Fruit fly (Drosophila melanogaster) whole organism, embryonic: ENCODE data around the gene Sidpn.

Experiments
- Atf-2 ChIP-seq: fragments of 200-800 bp; sonication (Bioruptor generic); optimal IDR thresholded peaks from 2 replicates; lab custom pipeline; 2016; ENCODE audit warnings: missing biosample characterization, missing genetic modification characterization
- Bgb ChIP-seq: fragments of 200-800 bp; sonication (Bioruptor generic); IDR thresholded peaks from 2 replicates; pipeline ENCODE4 v1.3.6; 2022; ENCODE audit warnings: missing biosample characterization, missing genetic modification characterization; ENCODE audit not compliant: partially characterized antibody
- Blimp-1 ChIP-seq: fragments of 200-800 bp; sonication (Bioruptor generic); optimal IDR thresholded peaks from 3 replicates; lab custom pipeline; 2018; ENCODE audit warnings: missing biosample characterization, missing genetic modification characterization, mild to moderate bottlenecking, moderate library complexity, missing genetic modification reagents
- CG10321 ChIP-seq: fragments of 200-800 bp; sonication (Bioruptor generic); IDR thresholded peaks from 2 replicates; pipeline ENCODE4 v1.3.6; 2022; ENCODE audit warnings: missing biosample characterization, missing genetic modification characterization
- CG11695 ChIP-seq: fragments of 200-800 bp; sonication (Bioruptor generic); IDR thresholded peaks from 3 replicates; pipeline ENCODE4 v1.3.6; 2022; ENCODE audit warnings: missing biosample characterization, missing genetic modification characterization
- CG11723 ChIP-seq: fragments of 200-800 bp; sonication (Bioruptor generic); optimal IDR thresholded peaks from 2 replicates; lab custom pipeline; 2017; ENCODE audit warnings: missing biosample characterization, mild to moderate bottlenecking, missing genetic modification characterization
- CG12299 ChIP-seq: fragments of 200-800 bp; sonication (Bioruptor generic); optimal IDR thresholded peaks from 2 replicates; lab custom pipeline; 2018; ENCODE audit warnings: missing biosample characterization, mild to moderate bottlenecking, missing genetic modification characterization
- CG15011 ChIP-seq: fragments of 200-800 bp; sonication (Bioruptor generic); optimal IDR thresholded peaks from 3 replicates; lab custom pipeline; 2018; ENCODE audit warnings: missing biosample characterization, mild to moderate bottlenecking, missing genetic modification characterization
- CG1603 ChIP-seq: fragments of 200-800 bp; sonication (Bioruptor generic); optimal IDR thresholded peaks from 2 replicates; lab custom pipeline; 2019; ENCODE audit warnings: missing biosample characterization, mild to moderate bottlenecking, missing genetic modification characterization, moderate library complexity
- CG17359 ChIP-seq: fragments of 200-800 bp; sonication (Bioruptor generic); optimal IDR thresholded peaks from 3 replicates; lab custom pipeline; 2018; ENCODE audit warnings: missing biosample characterization, mild to moderate bottlenecking, missing genetic modification characterization, moderate library complexity
- CG18599 ChIP-seq: fragments of 200-800 bp; sonication (Bioruptor generic); optimal IDR thresholded peaks from 3 replicates; lab custom pipeline; 2017; ENCODE audit warnings: missing biosample characterization, missing genetic modification characterization, mild to moderate bottlenecking, moderate library complexity, missing genetic modification reagents
- CG2129 ChIP-seq: fragments of 200-800 bp; sonication (Bioruptor generic); IDR thresholded peaks from 2 replicates; pipeline ENCODE4 v1.3.6; 2022; ENCODE audit warnings: missing biosample characterization, missing genetic modification characterization; ENCODE audit not compliant: partially characterized antibody
- CG2202 ChIP-seq: fragments of 200-800 bp; sonication (Bioruptor generic); optimal IDR thresholded peaks from 2 replicates; lab custom pipeline; 2018; ENCODE audit warnings: missing biosample characterization, mild to moderate bottlenecking, missing genetic modification characterization
- CG30403 ChIP-seq: fragments of 200-800 bp; sonication (Bioruptor generic); optimal IDR thresholded peaks from 3 replicates; lab custom pipeline; 2016; ENCODE audit warnings: missing biosample characterization, missing genetic modification characterization
- CG31441 ChIP-seq: fragments of 200-800 bp; sonication (Bioruptor generic); IDR thresholded peaks from 2 replicates; pipeline ENCODE4 v1.3.6; 2022; ENCODE audit warnings: missing biosample characterization, missing genetic modification characterization
- CG33213 ChIP-seq: fragments of 200-800 bp; sonication (Bioruptor generic); optimal IDR thresholded peaks from 3 replicates; lab custom pipeline; 2016; ENCODE audit warnings: missing biosample characterization, missing genetic modification characterization
- CG4404 ChIP-seq: fragments of 200-800 bp; sonication (Bioruptor generic); IDR thresholded peaks from 2 replicates; pipeline ENCODE4 v1.3.6; 2022; ENCODE audit warnings: missing biosample characterization, missing genetic modification characterization
- CG5245 ChIP-seq: fragments of 200-800 bp; sonication (Bioruptor generic); optimal IDR thresholded peaks from 3 replicates; lab custom pipeline; 2016; ENCODE audit warnings: missing biosample characterization, missing genetic modification characterization
- CG6765 ChIP-seq: fragments of 200-800 bp; sonication (Bioruptor generic); optimal IDR thresholded peaks from 3 replicates; lab custom pipeline; 2017; ENCODE audit warnings: missing biosample characterization, mild to moderate bottlenecking, missing genetic modification characterization
- CG9876 ChIP-seq: fragments of 200-800 bp; sonication (Bioruptor generic); optimal IDR thresholded peaks from 2 replicates; lab custom pipeline; 2016; ENCODE audit warnings: missing biosample characterization, missing genetic modification characterization
- D ChIP-seq, 2 experiments: fragments of 200-800 bp in 1 of 2; fragments of >200 bp in 1 of 2; sonication (Bioruptor generic) in 1 of 2; optimal IDR thresholded peaks; 2 replicates in 1 of 2; 3 replicates in 1 of 2; lab custom pipeline; 2017; ENCODE audit warnings: mild to moderate bottlenecking in 1 of 2, missing biosample characterization in 1 of 2, missing genetic modification characterization in 1 of 2, missing genetic modification reagents in 1 of 2
- Drgx ChIP-seq: fragments of 200-800 bp; sonication (Bioruptor generic); IDR thresholded peaks from 2 replicates; pipeline ENCODE4 v1.3.6; 2022; ENCODE audit warnings: missing biosample characterization, missing genetic modification characterization
- E2f1 ChIP-seq: fragments of 200-800 bp; sonication (Bioruptor generic); IDR thresholded peaks from 2 replicates; pipeline ENCODE4 v1.3.6; 2022; ENCODE audit warnings: missing biosample characterization, missing genetic modification characterization
- Fer2 ChIP-seq: fragments of 200-800 bp; sonication (Bioruptor generic); optimal IDR thresholded peaks from 2 replicates; lab custom pipeline; 2018; ENCODE audit warnings: missing biosample characterization, mild to moderate bottlenecking, missing genetic modification characterization, moderate library complexity
- HLH54F ChIP-seq: fragments of 200-800 bp; sonication (Bioruptor generic); optimal IDR thresholded peaks from 3 replicates; lab custom pipeline; 2016; ENCODE audit warnings: missing biosample characterization, missing genetic modification characterization
- Hmr ChIP-seq: fragments of 200-800 bp; sonication (Bioruptor generic); optimal IDR thresholded peaks from 3 replicates; lab custom pipeline; 2017; ENCODE audit warnings: mild to moderate bottlenecking, missing biosample characterization, missing genetic modification reagents, missing genetic modification characterization
- Nf-YB ChIP-seq: fragments of 200-800 bp; sonication (Bioruptor generic); optimal IDR thresholded peaks from 3 replicates; lab custom pipeline; 2019; ENCODE audit warnings: missing biosample characterization, mild to moderate bottlenecking, missing genetic modification characterization, moderate library complexity
- Stat92E ChIP-seq, 3 experiments: fragments of >200 bp in 2 of 3; fragments of 200-800 bp in 1 of 3; sonication (Bioruptor generic) in 1 of 3; optimal IDR thresholded peaks; 2 replicates each; lab custom pipeline; 2017 to 2019; ENCODE audit warnings: missing biosample characterization in 3 of 3, missing genetic modification characterization in 3 of 3, mild to moderate bottlenecking in 1 of 3, moderate library complexity in 1 of 3
- Taf1 ChIP-seq: fragments of 200-800 bp; sonication (Bioruptor generic); IDR thresholded peaks from 2 replicates; pipeline ENCODE4 v1.3.6; 2022; ENCODE audit warnings: missing biosample characterization, missing genetic modification characterization
- Xrp1 ChIP-seq: fragments of 200-800 bp; sonication (Bioruptor generic); IDR thresholded peaks from 2 replicates; pipeline ENCODE4 v1.3.6; 2022; ENCODE audit warnings: missing biosample characterization, missing genetic modification characterization
- al ChIP-seq: fragments of 200-800 bp; sonication (Bioruptor generic); IDR thresholded peaks from 2 replicates; pipeline ENCODE4 v1.3.6; 2022; ENCODE audit warnings: missing biosample characterization, missing genetic modification characterization
- aop ChIP-seq: fragments of 200-800 bp; sonication (Bioruptor generic); IDR thresholded peaks from 2 replicates; pipeline ENCODE4 v1.3.6; 2022; ENCODE audit warnings: missing biosample characterization, missing genetic modification characterization
- ato ChIP-seq: fragments of 200-800 bp; sonication (Bioruptor generic); IDR thresholded peaks from 2 replicates; pipeline ENCODE4 v1.3.6; 2022; ENCODE audit warnings: missing biosample characterization, missing genetic modification characterization; ENCODE audit not compliant: partially characterized antibody
- bbx ChIP-seq: fragments of 200-800 bp; sonication (Bioruptor generic); IDR thresholded peaks from 2 replicates; pipeline ENCODE4 v1.3.6; 2022; ENCODE audit warnings: missing biosample characterization, missing genetic modification characterization; ENCODE audit not compliant: partially characterized antibody
- bigmax ChIP-seq: fragments of 200-800 bp; sonication (Bioruptor generic); optimal IDR thresholded peaks from 2 replicates; lab custom pipeline; 2018; ENCODE audit warnings: missing biosample characterization, mild to moderate bottlenecking, missing genetic modification characterization
- chif ChIP-seq, 2 experiments: fragments of 200-800 bp; sonication (Bioruptor generic); optimal IDR thresholded peaks; 3 replicates each; lab custom pipeline; 2016; ENCODE audit warnings: missing biosample characterization in 2 of 2, missing genetic modification characterization in 2 of 2
- dysf ChIP-seq: fragments of 200-800 bp; sonication (Bioruptor generic); IDR thresholded peaks from 3 replicates; pipeline ENCODE4 v1.3.6; 2022; ENCODE audit warnings: missing biosample characterization, missing genetic modification characterization
- esg ChIP-seq: fragments of 200-800 bp; sonication (Bioruptor generic); conservative IDR thresholded peaks from 2 replicates; pipeline ENCODE4 v1.3.6; 2022; ENCODE audit warnings: missing biosample characterization, missing genetic modification characterization
- fru ChIP-seq: fragments of >200 bp; optimal IDR thresholded peaks from 2 replicates; lab custom pipeline; 2017
- gt ChIP-seq: fragments of 200-800 bp; sonication (Bioruptor generic); IDR thresholded peaks from 2 replicates; pipeline ENCODE4 v1.3.6; 2022; ENCODE audit warnings: missing biosample characterization, missing genetic modification characterization
- ham ChIP-seq: fragments of 200-800 bp; sonication (Bioruptor generic); IDR thresholded peaks from 2 replicates; pipeline ENCODE4 v1.3.6; 2022; ENCODE audit warnings: missing biosample characterization, missing genetic modification characterization
- her ChIP-seq: fragments of 200-800 bp; sonication (Bioruptor generic); optimal IDR thresholded peaks from 2 replicates; lab custom pipeline; 2016; ENCODE audit warnings: missing biosample characterization, missing genetic modification characterization
- kah ChIP-seq: fragments of 200-800 bp; sonication (Bioruptor generic); optimal IDR thresholded peaks from 2 replicates; lab custom pipeline; 2018; ENCODE audit warnings: missing biosample characterization, mild to moderate bottlenecking, missing genetic modification characterization
- ken ChIP-seq: fragments of 200-800 bp; sonication (Bioruptor generic); IDR thresholded peaks from 3 replicates; pipeline ENCODE4 v1.3.6; 2022; ENCODE audit warnings: missing biosample characterization, missing genetic modification characterization
- pho ChIP-seq: fragments of 200-800 bp; sonication (Bioruptor generic); optimal IDR thresholded peaks from 2 replicates; lab custom pipeline; 2016; ENCODE audit warnings: missing biosample characterization, missing genetic modification characterization
- pita ChIP-seq: fragments of 200-800 bp; sonication (Bioruptor generic); optimal IDR thresholded peaks from 2 replicates; lab custom pipeline; 2017; ENCODE audit warnings: missing biosample characterization, mild to moderate bottlenecking, missing genetic modification characterization
- shn ChIP-seq: fragments of 200-800 bp; sonication (Bioruptor generic); optimal IDR thresholded peaks from 3 replicates; lab custom pipeline; 2016; ENCODE audit warnings: missing biosample characterization, missing genetic modification characterization
- vvl ChIP-seq: fragments of 200-800 bp; sonication (Bioruptor generic); IDR thresholded peaks from 2 replicates; pipeline ENCODE4 v1.3.6; 2022; ENCODE audit warnings: missing biosample characterization, missing genetic modification characterization
- zfh1 ChIP-seq: fragments of 200-800 bp; sonication (Bioruptor generic); IDR thresholded peaks from 3 replicates; pipeline ENCODE4 v1.3.6; 2022; ENCODE audit warnings: missing biosample characterization, missing genetic modification characterization
- zfh2 ChIP-seq: fragments of 200-800 bp; sonication (Bioruptor generic); optimal IDR thresholded peaks from 2 replicates; lab custom pipeline; 2016; ENCODE audit warnings: missing biosample characterization, missing genetic modification characterization

Sidpn gene

DNA sequence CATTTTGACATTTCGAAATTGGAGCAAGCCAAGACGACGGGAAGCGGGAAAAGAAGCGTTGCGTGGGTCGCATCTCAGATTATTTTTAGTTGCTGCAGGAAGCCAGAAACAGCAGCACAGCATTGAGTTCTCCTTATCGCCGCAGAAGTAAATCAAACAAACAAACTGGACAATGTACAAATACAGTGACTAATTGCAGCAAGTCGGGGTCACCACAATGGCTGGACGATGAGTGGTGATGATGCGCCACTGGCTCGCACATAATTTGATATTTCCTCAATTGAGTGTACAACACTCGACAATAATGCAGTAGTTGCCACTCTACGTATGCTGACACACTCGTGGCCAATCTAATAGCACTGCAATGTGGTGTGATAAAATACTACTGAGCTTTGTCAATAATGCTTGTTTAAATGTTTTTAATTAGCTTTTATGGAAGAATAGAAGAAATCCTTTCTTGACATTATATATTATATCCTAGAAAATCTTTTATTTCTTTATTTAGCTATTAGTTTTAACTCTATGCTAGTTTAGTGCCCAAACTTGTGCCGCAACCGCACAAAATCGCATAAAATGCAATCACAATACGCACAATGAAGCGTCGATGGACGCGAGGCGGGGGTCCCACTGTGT lies 45.4 kb upstream of the Sidpn start (continued):
- TF ChIP-seq ken (no peak), zfh2 (GFP tag; lab: Kevin White, UChicago) (no peak), CG10321 (no peak), Xrp1 (GFP tag; lab: Robert Waterston, UW) (peak; percentile 55), CG31441 (GFP tag; lab: Robert Waterston, UW) (peak; percentile 51; the same call in 1 of the 2 replicates), CG11695 (GFP tag; lab: Robert Waterston, UW) (0 out of 3 replicates have a peak, but pooled peaks have one; percentile 33), CG9876 (GFP tag; lab: Kevin White, UChicago) (no peak), Atf-2 (GFP tag; lab: Kevin White, UChicago) (no peak), dysf (GFP tag; lab: Robert Waterston, UW) (no peak), her (no peak), Bgb (GFP tag; lab: Robert Waterston, UW) (no peak), pho (no peak), D (optimal IDR thresholded peaks at IDR 0.05; lab: Kevin White, UChicago) (no peak), D (GFP tag; optimal IDR thresholded peaks at IDR 0.05; lab: Kevin White, UChicago) (peak; percentile 61), zfh1 (GFP tag; lab: Robert Waterston, UW) (peak; percentile 64; the same call in 2 of the 3 replicates), chif (GFP tag; optimal IDR thresholded peaks at IDR 0.05; lab: Kevin White, UChicago) (no peak), vvl (peak; percentile 60; the same call in 1 of the 2 replicates), E2f1 (GFP tag; lab: Robert Waterston, UW) (no peak), HLH54F (GFP tag; lab: Kevin White, UChicago) (no peak), fru (lab: Kevin White, UChicago) (no peak), Nf-YB (peak; percentile 5), CG4404 (no peak), Fer2 (tag; lab: Kevin White, UChicago) (no peak), ham (no peak), CG33213 (GFP tag; lab: Kevin White, UChicago) (no peak), al (GFP tag; lab: Robert Waterston, UW) (no peak), CG2129 (no peak), CG15011 (no peak), bigmax (GFP tag; lab: Kevin White, UChicago) (no peak), esg (no peak), Hmr (GFP tag; lab: Kevin White, UChicago) (no peak), Taf1 (GFP tag; lab: Robert Waterston, UW) (no peak), CG30403 (GFP tag; lab: Kevin White, UChicago) (peak; percentile 21), kah (GFP tag; lab: Kevin White, UChicago) (no peak), CG2202 (tag; lab: Kevin White, UChicago) (no peak), CG18599 (no peak), ato (GFP tag; lab: Robert Waterston, UW) (no peak), CG6765 (no peak), Drgx (peak; percentile 85), aop (GFP tag; lab: Robert Waterston, UW) (no peak), CG1603 (tag; lab: Kevin White, UChicago) (no peak), Blimp-1 (GFP tag; lab: Kevin White, UChicago) (peak; percentile 54), shn (GFP tag; lab: Kevin White, UChicago) (no peak), CG12299 (no peak), gt (GFP tag; lab: Robert Waterston, UW) (no peak), CG5245 (GFP tag; lab: Kevin White, UChicago) (no peak), bbx (GFP tag; lab: Robert Waterston, UW) (no peak), pita (no peak), CG11723 (GFP tag; lab: Kevin White, UChicago) (no peak), Stat92E (GFP tag; optimal IDR thresholded peaks at IDR 0.05; lab: Kevin White, UChicago) (no peak), CG17359 (tag; lab: Kevin White, UChicago) (peak; percentile 64)
